Fruit fly (Drosophila melanogaster) whole organism, embryonic: ENCODE data around the gene Pbp45.

Experiments
- Atf3 ChIP-seq: fragments of 200-800 bp; sonication (Bioruptor generic); optimal IDR thresholded peaks from 3 replicates; lab custom pipeline; 2016; ENCODE audit warnings: missing biosample characterization, missing genetic modification characterization
- B-H1 ChIP-seq: fragments of 200-800 bp; sonication (Bioruptor generic); IDR thresholded peaks from 3 replicates; pipeline ENCODE4 v1.3.6; 2022; ENCODE audit warnings: missing biosample characterization, missing genetic modification characterization
- C15 ChIP-seq: fragments of 200-800 bp; sonication (Bioruptor generic); IDR thresholded peaks from 3 replicates; pipeline ENCODE4 v1.3.6; 2022; ENCODE audit warnings: missing biosample characterization, missing genetic modification characterization
- CG1024 ChIP-seq: fragments of 200-800 bp; sonication (Bioruptor generic); IDR thresholded peaks from 2 replicates; pipeline ENCODE4 v1.3.6; 2022; ENCODE audit warnings: missing biosample characterization, missing genetic modification characterization
- CG11085 ChIP-seq: fragments of 200-800 bp; sonication (Bioruptor generic); IDR thresholded peaks from 2 replicates; pipeline ENCODE4 v1.3.6; 2022; ENCODE audit warnings: missing biosample characterization, missing genetic modification characterization
- CG12071 ChIP-seq: fragments of 200-800 bp; sonication (Bioruptor generic); optimal IDR thresholded peaks from 3 replicates; lab custom pipeline; 2018; ENCODE audit warnings: missing biosample characterization, mild to moderate bottlenecking, missing genetic modification characterization
- CG12219 ChIP-seq: fragments of 200-800 bp; sonication (Bioruptor generic); optimal IDR thresholded peaks from 3 replicates; lab custom pipeline; 2018; ENCODE audit warnings: missing biosample characterization, mild to moderate bottlenecking, missing genetic modification characterization
- CG13296 ChIP-seq: fragments of 200-800 bp; sonication (Bioruptor generic); optimal IDR thresholded peaks from 3 replicates; lab custom pipeline; 2018; ENCODE audit warnings: missing biosample characterization, mild to moderate bottlenecking, missing genetic modification characterization
- CG14014 ChIP-seq: fragments of 200-800 bp; sonication (Bioruptor generic); IDR thresholded peaks from 2 replicates; pipeline ENCODE4 v1.3.6; 2022; ENCODE audit warnings: missing biosample characterization, missing genetic modification characterization
- CG14441 ChIP-seq: fragments of 200-800 bp; sonication (Bioruptor generic); IDR thresholded peaks from 2 replicates; pipeline ENCODE4 v1.3.6; 2022; ENCODE audit warnings: missing biosample characterization, missing genetic modification characterization
- CG17186 ChIP-seq: fragments of 200-800 bp; sonication (Bioruptor generic); optimal IDR thresholded peaks from 3 replicates; lab custom pipeline; 2017; ENCODE audit warnings: missing biosample characterization, missing genetic modification reagents, missing genetic modification characterization
- CG17568 ChIP-seq: fragments of 200-800 bp; sonication (Bioruptor generic); optimal IDR thresholded peaks from 2 replicates; lab custom pipeline; 2018; ENCODE audit warnings: missing biosample characterization, mild to moderate bottlenecking, missing genetic modification characterization, moderate library complexity
- CG17802 ChIP-seq: fragments of 200-800 bp; sonication (Bioruptor generic); optimal IDR thresholded peaks from 2 replicates; lab custom pipeline; 2018; ENCODE audit warnings: missing biosample characterization, mild to moderate bottlenecking, missing genetic modification characterization, moderate library complexity
- CG1832 ChIP-seq: fragments of 200-800 bp; sonication (Bioruptor generic); optimal IDR thresholded peaks from 2 replicates; lab custom pipeline; 2017; ENCODE audit warnings: missing biosample characterization, mild to moderate bottlenecking, missing genetic modification characterization, inconsistent platforms
- CG3065 ChIP-seq: fragments of 200-800 bp; sonication (Bioruptor generic); optimal IDR thresholded peaks from 2 replicates; lab custom pipeline; 2016; ENCODE audit warnings: missing biosample characterization, missing genetic modification characterization
- CG3847 ChIP-seq: fragments of 200-800 bp; sonication (Bioruptor generic); IDR thresholded peaks from 2 replicates; pipeline ENCODE4 v1.3.6; 2022; ENCODE audit warnings: missing biosample characterization, missing genetic modification characterization
- CG4617 ChIP-seq: fragments of 200-800 bp; sonication (Bioruptor generic); optimal IDR thresholded peaks from 3 replicates; lab custom pipeline; 2016; ENCODE audit warnings: missing biosample characterization, missing genetic modification characterization, borderline replicate concordance
- CG7556 ChIP-seq: fragments of 200-800 bp; sonication (Bioruptor generic); optimal IDR thresholded peaks from 2 replicates; lab custom pipeline; 2017; ENCODE audit warnings: missing biosample characterization, mild to moderate bottlenecking, missing genetic modification characterization
- CG7987 ChIP-seq: fragments of 200-800 bp; sonication (Bioruptor generic); optimal IDR thresholded peaks from 2 replicates; lab custom pipeline; 2018; ENCODE audit warnings: missing biosample characterization, mild to moderate bottlenecking, missing genetic modification characterization, moderate library complexity
- CG9797 ChIP-seq: fragments of 200-800 bp; sonication (Bioruptor generic); optimal IDR thresholded peaks from 3 replicates; lab custom pipeline; 2018; ENCODE audit warnings: missing biosample characterization, mild to moderate bottlenecking, missing genetic modification characterization
- CG9876 ChIP-seq: fragments of 200-800 bp; sonication (Bioruptor generic); optimal IDR thresholded peaks from 2 replicates; lab custom pipeline; 2016; ENCODE audit warnings: missing biosample characterization, missing genetic modification characterization
- CHES-1-like ChIP-seq: fragments of 200-800 bp; sonication (Bioruptor generic); optimal IDR thresholded peaks from 2 replicates; lab custom pipeline; 2016; ENCODE audit warnings: missing biosample characterization, missing genetic modification characterization
- CkIIα-i1 ChIP-seq: fragments of 200-800 bp; sonication (Bioruptor generic); IDR thresholded peaks from 2 replicates; pipeline ENCODE4 v1.3.6; 2022; ENCODE audit warnings: missing biosample characterization, missing genetic modification characterization
- Dek ChIP-seq: fragments of 200-800 bp; sonication (Bioruptor generic); optimal IDR thresholded peaks from 3 replicates; lab custom pipeline; 2019; ENCODE audit warnings: missing biosample characterization, mild to moderate bottlenecking, missing genetic modification characterization, moderate library complexity
- Dp ChIP-seq: fragments of 200-800 bp; sonication (Bioruptor generic); optimal IDR thresholded peaks from 2 replicates; lab custom pipeline; 2018; ENCODE audit warnings: missing biosample characterization, mild to moderate bottlenecking, missing genetic modification characterization, moderate library complexity
- Elba2 ChIP-seq: fragments of 200-800 bp; sonication (Bioruptor generic); optimal IDR thresholded peaks from 3 replicates; lab custom pipeline; 2016; ENCODE audit warnings: missing biosample characterization, missing genetic modification characterization
- Ets65A ChIP-seq: fragments of 200-800 bp; sonication (Bioruptor generic); peaks from one replicate; lab custom pipeline; 2016; ENCODE audit warnings: missing biosample characterization, missing genetic modification characterization
- Gug ChIP-seq: fragments of 200-800 bp; sonication (Bioruptor generic); IDR thresholded peaks from 4 replicates; pipeline ENCODE4 v1.3.6; 2022; ENCODE audit warnings: missing biosample characterization, missing genetic modification characterization
- HLH54F ChIP-seq: fragments of 200-800 bp; sonication (Bioruptor generic); optimal IDR thresholded peaks from 3 replicates; lab custom pipeline; 2016; ENCODE audit warnings: missing biosample characterization, missing genetic modification characterization
- HmgZ ChIP-seq: fragments of 200-800 bp; sonication (Bioruptor generic); optimal IDR thresholded peaks from 2 replicates; lab custom pipeline; 2018; ENCODE audit warnings: missing biosample characterization, mild to moderate bottlenecking, missing genetic modification characterization
- NC2α ChIP-seq: fragments of 200-800 bp; sonication (Bioruptor generic); optimal IDR thresholded peaks from 2 replicates; lab custom pipeline; 2016; ENCODE audit warnings: missing biosample characterization, missing genetic modification characterization
- Sin3A ChIP-seq: fragments of >200 bp; optimal IDR thresholded peaks from 2 replicates; lab custom pipeline; 2018
- chm ChIP-seq: fragments of 200-800 bp; sonication (Bioruptor generic); IDR thresholded peaks from 2 replicates; pipeline ENCODE4 v1.3.6; 2022; ENCODE audit warnings: missing biosample characterization, missing genetic modification characterization
- crc ChIP-seq: fragments of 200-800 bp; sonication (Bioruptor generic); optimal IDR thresholded peaks from 2 replicates; lab custom pipeline; 2016; ENCODE audit warnings: missing biosample characterization, missing genetic modification characterization
- ems ChIP-seq: fragments of 200-800 bp; sonication (Bioruptor generic); optimal IDR thresholded peaks from 3 replicates; lab custom pipeline; 2016; ENCODE audit warnings: missing biosample characterization, missing genetic modification characterization
- en ChIP-seq: fragments of 200-800 bp; sonication (Bioruptor generic); optimal IDR thresholded peaks from 2 replicates; lab custom pipeline; 2016; ENCODE audit warnings: missing biosample characterization, missing genetic modification characterization
- exex ChIP-seq: fragments of 200-800 bp; sonication (Bioruptor generic); optimal IDR thresholded peaks from 4 replicates; lab custom pipeline; 2018; ENCODE audit warnings: missing biosample characterization, mild to moderate bottlenecking, missing genetic modification characterization, moderate library complexity
- gce ChIP-seq: fragments of 200-800 bp; sonication (Bioruptor generic); IDR thresholded peaks from 3 replicates; pipeline ENCODE4 v1.3.6; 2022; ENCODE audit warnings: missing biosample characterization, missing genetic modification characterization
- gsb-n ChIP-seq: fragments of 200-800 bp; sonication (Bioruptor generic); optimal IDR thresholded peaks from 3 replicates; lab custom pipeline; 2018; ENCODE audit warnings: missing biosample characterization, mild to moderate bottlenecking, missing genetic modification characterization
- ind ChIP-seq: fragments of 200-800 bp; sonication (Bioruptor generic); optimal IDR thresholded peaks from 3 replicates; lab custom pipeline; 2016; ENCODE audit warnings: missing biosample characterization, missing genetic modification characterization
- kni ChIP-seq: fragments of 200-800 bp; sonication (Bioruptor generic); optimal IDR thresholded peaks from 3 replicates; lab custom pipeline; 2017; ENCODE audit warnings: mild to moderate bottlenecking, missing biosample characterization, missing genetic modification reagents, missing genetic modification characterization
- knrl ChIP-seq: fragments of 200-800 bp; sonication (Bioruptor generic); IDR thresholded peaks from 3 replicates; pipeline ENCODE4 v1.3.6; 2022; ENCODE audit warnings: missing biosample characterization, missing genetic modification characterization; ENCODE audit not compliant: partially characterized antibody
- lbe ChIP-seq: fragments of 200-800 bp; sonication (Bioruptor generic); optimal IDR thresholded peaks from 2 replicates; lab custom pipeline; 2016; ENCODE audit warnings: missing biosample characterization, mild to moderate bottlenecking, missing genetic modification characterization
- lilli ChIP-seq: fragments of 200-800 bp; sonication (Bioruptor generic); optimal IDR thresholded peaks from 3 replicates; lab custom pipeline; 2016; ENCODE audit warnings: missing biosample characterization, missing genetic modification characterization
- lmd ChIP-seq: fragments of 200-800 bp; sonication (Bioruptor generic); IDR thresholded peaks from 2 replicates; pipeline ENCODE4 v1.3.6; 2022; ENCODE audit warnings: missing biosample characterization, missing genetic modification characterization
- pb ChIP-seq: fragments of 200-800 bp; sonication (Bioruptor generic); optimal IDR thresholded peaks from 3 replicates; lab custom pipeline; 2016; ENCODE audit warnings: missing biosample characterization, missing genetic modification characterization
- pho ChIP-seq: fragments of 200-800 bp; sonication (Bioruptor generic); optimal IDR thresholded peaks from 2 replicates; lab custom pipeline; 2016; ENCODE audit warnings: missing biosample characterization, missing genetic modification characterization
- rib ChIP-seq: fragments of 200-800 bp; sonication (Bioruptor generic); IDR thresholded peaks from 2 replicates; pipeline ENCODE4 v1.3.6; 2022; ENCODE audit warnings: missing biosample characterization, missing genetic modification characterization
- slou ChIP-seq: fragments of 200-800 bp; sonication (Bioruptor generic); optimal IDR thresholded peaks from 3 replicates; lab custom pipeline; 2016; ENCODE audit warnings: missing biosample characterization, missing genetic modification characterization
- tap ChIP-seq: fragments of 200-800 bp; optimal IDR thresholded peaks from 3 replicates; lab custom pipeline; 2019; ENCODE audit warnings: missing biosample characterization, mild to moderate bottlenecking, missing genetic modification characterization, moderate library complexity
- trh ChIP-seq: fragments of 200-800 bp; sonication (Bioruptor generic); optimal IDR thresholded peaks from 2 replicates; lab custom pipeline; 2016; ENCODE audit warnings: missing biosample characterization, missing genetic modification characterization
- zfh1 ChIP-seq: fragments of 200-800 bp; sonication (Bioruptor generic); IDR thresholded peaks from 3 replicates; pipeline ENCODE4 v1.3.6; 2022; ENCODE audit warnings: missing biosample characterization, missing genetic modification characterization

Gene Pbp45

dm6 chr3R:15794258-15794727, 45.0 kb downstream of the Pbp45 start (continued):
- TF ChIP-seq CG12071 (GFP tag; lab: Kevin White, UChicago), result peak; percentile 39
- TF ChIP-seq knrl (GFP tag; lab: Robert Waterston, UW), result no peak
- 0 out of 3 replicates have a peak, but pooled peaks have one; percentile 32 for TF ChIP-seq zfh1 (GFP tag; lab: Robert Waterston, UW)
- TF ChIP-seq en, result no peak
- TF ChIP-seq rib (GFP tag; lab: Robert Waterston, UW), result 0 out of 2 replicates have a peak, but pooled peaks have one; percentile 21
- no peak; the same call in 1 of the 2 replicates for TF ChIP-seq lmd
- no peak for TF ChIP-seq CG12219 (GFP tag; lab: Kevin White, UChicago)
- no peak for TF ChIP-seq Atf3 (GFP tag; lab: Kevin White, UChicago)
- peak; percentile 61 for TF ChIP-seq NC2α (GFP tag; lab: Kevin White, UChicago)
- no peak for TF ChIP-seq CG9876 (GFP tag; lab: Kevin White, UChicago)
- TF ChIP-seq CG14014 (GFP tag; lab: Robert Waterston, UW), result peak; percentile 69; the same call in 1 of the 2 replicates
- TF ChIP-seq CG1024 (GFP tag; lab: Robert Waterston, UW), result 0 out of 2 replicates have a peak, but pooled peaks have one; percentile 28
- TF ChIP-seq tap (tag; lab: Kevin White, UChicago), result no peak
- TF ChIP-seq pb, result no peak
- TF ChIP-seq crc (GFP tag; lab: Kevin White, UChicago), result no peak
- TF ChIP-seq HLH54F (GFP tag; lab: Kevin White, UChicago), result peak; percentile 37
- no peak for TF ChIP-seq Gug (GFP tag; lab: Robert Waterston, UW)
- no peak for TF ChIP-seq CG3847 (GFP tag; lab: Robert Waterston, UW)
- TF ChIP-seq Sin3A (lab: Kevin White, UChicago), result no peak
- no peak for TF ChIP-seq CkIIα-i1 (GFP tag; lab: Robert Waterston, UW)
- TF ChIP-seq CHES-1-like, result peak; percentile 67
- no peak; the same call in 1 of the 2 replicates for TF ChIP-seq chm (GFP tag; lab: Robert Waterston, UW)
- no peak for TF ChIP-seq Ets65A (GFP tag; lab: Kevin White, UChicago)
- TF ChIP-seq CG11085 (GFP tag; lab: Robert Waterston, UW), result no peak
- no peak for TF ChIP-seq ind (GFP tag; lab: Kevin White, UChicago)
- peak; percentile 18 for TF ChIP-seq exex (tag; lab: Kevin White, UChicago)
- no peak for TF ChIP-seq CG7556 (GFP tag; lab: Kevin White, UChicago)
- TF ChIP-seq CG7987, result peak; percentile 61
- TF ChIP-seq CG1832, result peak; percentile 50
- TF ChIP-seq CG17568 (GFP tag; lab: Kevin White, UChicago), result no peak
- peak; percentile 30 for TF ChIP-seq CG4617
- TF ChIP-seq Dp (GFP tag; lab: Kevin White, UChicago), result peak; percentile 29
- TF ChIP-seq gsb-n (tag; lab: Kevin White, UChicago), result no peak
- TF ChIP-seq lbe (GFP tag; lab: Kevin White, UChicago), result peak; percentile 30
- TF ChIP-seq CG14441, result peak; percentile 26; the same call in 1 of the 2 replicates
- TF ChIP-seq B-H1, result peak; percentile 26; the same call in 1 of the 3 replicates
- no peak for TF ChIP-seq CG9797 (GFP tag; lab: Kevin White, UChicago)
- peak; percentile 45 for TF ChIP-seq HmgZ (tag; lab: Kevin White, UChicago)
- TF ChIP-seq lilli (GFP tag; lab: Kevin White, UChicago), result peak; percentile 16
- TF ChIP-seq gce (GFP tag; lab: Robert Waterston, UW), result 0 out of 3 replicates have a peak, but pooled peaks have one; percentile 5
- peak; percentile 73 for TF ChIP-seq pho
- no peak for TF ChIP-seq CG3065 (GFP tag; lab: Kevin White, UChicago)
- TF ChIP-seq CG17802 (tag; lab: Kevin White, UChicago), result no peak
- TF ChIP-seq C15 (GFP tag; lab: Robert Waterston, UW), result no peak
- peak; percentile 72 for TF ChIP-seq kni
- TF ChIP-seq trh, result no peak
- no peak for TF ChIP-seq slou (GFP tag; lab: Kevin White, UChicago)
- TF ChIP-seq CG13296 (GFP tag; lab: Kevin White, UChicago), result peak; percentile 38
- peak; percentile 29 for TF ChIP-seq ems (GFP tag; lab: Kevin White, UChicago)
- TF ChIP-seq CG17186, result no peak
- TF ChIP-seq Dek (tag; lab: Kevin White, UChicago), result peak; percentile 37
- TF ChIP-seq Elba2 (GFP tag; lab: Kevin White, UChicago), result no peak
